Fruit fly (Drosophila melanogaster) whole organism, prepupa: ENCODE measurements around the gene Trc8.

Experiments used
- Blimp-1 ChIP-seq: fragments of 200-800 bp; sonication (Bioruptor generic); optimal IDR thresholded peaks from 3 replicates; lab custom pipeline; 2017; ENCODE audit warnings: missing biosample characterization, missing genetic modification characterization, mild to moderate bottlenecking, moderate library complexity, missing genetic modification reagents
- CG10631 ChIP-seq: fragments of 200-800 bp; sonication (Bioruptor generic); optimal IDR thresholded peaks from 2 replicates; lab custom pipeline; 2016; ENCODE audit warnings: missing biosample characterization, missing genetic modification characterization
- CG10669 ChIP-seq: fragments of 200-800 bp; sonication (Bioruptor generic); optimal IDR thresholded peaks from 3 replicates; lab custom pipeline; 2018; ENCODE audit warnings: missing biosample characterization, mild to moderate bottlenecking, missing genetic modification characterization, moderate library complexity
- CG11294 ChIP-seq: fragments of 200-800 bp; sonication (Bioruptor generic); IDR thresholded peaks from 2 replicates; pipeline ENCODE4 v1.3.6; 2022; ENCODE audit warnings: missing biosample characterization, missing genetic modification characterization
- CG11902 ChIP-seq: fragments of 200-800 bp; sonication (Bioruptor generic); optimal IDR thresholded peaks from 3 replicates; lab custom pipeline; 2016; ENCODE audit warnings: missing biosample characterization, missing genetic modification characterization
- CG1621 ChIP-seq: fragments of 200-800 bp; sonication (Bioruptor generic); optimal IDR thresholded peaks from 3 replicates; lab custom pipeline; 2018; ENCODE audit warnings: missing biosample characterization, mild to moderate bottlenecking, missing genetic modification characterization
- CG16779 ChIP-seq: fragments of 200-800 bp; sonication (Bioruptor generic); optimal IDR thresholded peaks from 3 replicates; lab custom pipeline; 2017; ENCODE audit warnings: missing biosample characterization, mild to moderate bottlenecking, missing genetic modification characterization
- CG3032 ChIP-seq: fragments of 200-800 bp; optimal IDR thresholded peaks from 2 replicates; lab custom pipeline; 2019; ENCODE audit warnings: missing biosample characterization, mild to moderate bottlenecking, missing genetic modification characterization, moderate library complexity
- CG34406 ChIP-seq: fragments of 200-800 bp; sonication (Bioruptor generic); optimal IDR thresholded peaks from 3 replicates; lab custom pipeline; 2016; ENCODE audit warnings: missing biosample characterization, missing genetic modification characterization
- CG3919 ChIP-seq: fragments of 200-800 bp; sonication (Bioruptor generic); optimal IDR thresholded peaks from 3 replicates; lab custom pipeline; 2016; ENCODE audit warnings: missing biosample characterization, missing genetic modification characterization
- CG4318 ChIP-seq: fragments of 200-800 bp; sonication (Bioruptor generic); optimal IDR thresholded peaks from 3 replicates; lab custom pipeline; 2017; ENCODE audit warnings: missing biosample characterization, mild to moderate bottlenecking, missing genetic modification characterization
- CG6163 ChIP-seq: fragments of 200-800 bp; sonication (Bioruptor generic); IDR thresholded peaks from 3 replicates; pipeline ENCODE4 v1.3.6; 2022; ENCODE audit warnings: missing biosample characterization, missing genetic modification characterization
- CG6276 ChIP-seq: fragments of 200-800 bp; sonication (Bioruptor generic); optimal IDR thresholded peaks from 2 replicates; lab custom pipeline; 2017; ENCODE audit warnings: missing biosample characterization, mild to moderate bottlenecking, missing genetic modification characterization
- CG6792 ChIP-seq: fragments of 200-800 bp; sonication (Bioruptor generic); optimal IDR thresholded peaks from 3 replicates; lab custom pipeline; 2016; ENCODE audit warnings: missing biosample characterization, missing genetic modification characterization
- CG6808 ChIP-seq: fragments of 200-800 bp; sonication (Bioruptor generic); optimal IDR thresholded peaks from 3 replicates; lab custom pipeline; 2017; ENCODE audit warnings: missing biosample characterization, missing genetic modification characterization, mild to moderate bottlenecking, moderate library complexity, missing genetic modification reagents
- CG7368 ChIP-seq: fragments of 200-800 bp; sonication (Bioruptor generic); optimal IDR thresholded peaks from 3 replicates; lab custom pipeline; 2016; ENCODE audit warnings: missing biosample characterization, missing genetic modification characterization
- CG8632 ChIP-seq: fragments of 200-800 bp; sonication (Bioruptor generic); optimal IDR thresholded peaks from 3 replicates; lab custom pipeline; 2016; ENCODE audit warnings: missing biosample characterization, missing genetic modification characterization
- CG9139 ChIP-seq: fragments of 200-800 bp; sonication (Bioruptor generic); optimal IDR thresholded peaks from 3 replicates; lab custom pipeline; 2017; ENCODE audit warnings: missing biosample characterization, mild to moderate bottlenecking, missing genetic modification characterization
- Eip75B ChIP-seq: fragments of 200-800 bp; sonication (Bioruptor generic); optimal IDR thresholded peaks from 3 replicates; lab custom pipeline; 2016; ENCODE audit warnings: missing biosample characterization, missing genetic modification characterization
- Eip78C ChIP-seq: fragments of 200-800 bp; sonication (Bioruptor generic); peaks from one replicate; lab custom pipeline; 2016; ENCODE audit warnings: missing biosample characterization, missing genetic modification characterization
- Eip93F ChIP-seq: fragments of 200-800 bp; sonication (Bioruptor generic); optimal IDR thresholded peaks from 2 replicates; lab custom pipeline; 2016; ENCODE audit warnings: missing biosample characterization, mild to moderate bottlenecking, missing genetic modification characterization
- Ets21C ChIP-seq: fragments of 200-800 bp; sonication (Bioruptor generic); optimal IDR thresholded peaks from 3 replicates; lab custom pipeline; 2016; ENCODE audit warnings: missing biosample characterization, missing genetic modification characterization
- Ets96B ChIP-seq: fragments of 200-800 bp; optimal IDR thresholded peaks from 2 replicates; lab custom pipeline; 2019; ENCODE audit warnings: missing biosample characterization, mild to moderate bottlenecking, missing genetic modification characterization, moderate library complexity
- Gug ChIP-seq: fragments of 200-800 bp; sonication (Bioruptor generic); IDR thresholded peaks from 2 replicates; pipeline ENCODE4 v1.3.6; 2022; ENCODE audit warnings: missing biosample characterization, missing genetic modification characterization
- Hr38 ChIP-seq: sonication (Bioruptor generic); optimal IDR thresholded peaks from 2 replicates; lab custom pipeline; 2016; ENCODE audit warnings: missing biosample characterization, missing genetic modification characterization
- Hr39 ChIP-seq: fragments of 200-800 bp; sonication (Bioruptor generic); optimal IDR thresholded peaks from 2 replicates; lab custom pipeline; 2016; ENCODE audit warnings: missing biosample characterization, missing genetic modification characterization
- Hr4 ChIP-seq: fragments of 200-800 bp; sonication (Bioruptor generic); optimal IDR thresholded peaks from 3 replicates; lab custom pipeline; 2016; ENCODE audit warnings: missing biosample characterization, missing genetic modification characterization
- Lpt ChIP-seq: fragments of 200-800 bp; sonication (Bioruptor generic); optimal IDR thresholded peaks from 3 replicates; lab custom pipeline; 2016; ENCODE audit warnings: missing biosample characterization, missing genetic modification characterization
- Met ChIP-seq: fragments of 200-800 bp; sonication (Bioruptor generic); optimal IDR thresholded peaks from 3 replicates; lab custom pipeline; 2016; ENCODE audit warnings: missing biosample characterization, missing genetic modification characterization
- Smox ChIP-seq: fragments of 200-800 bp; sonication (Bioruptor generic); optimal IDR thresholded peaks from 3 replicates; lab custom pipeline; 2016; ENCODE audit warnings: missing biosample characterization, missing genetic modification characterization
- Sox102F ChIP-seq: fragments of 200-800 bp; sonication (Bioruptor generic); optimal IDR thresholded peaks from 2 replicates; lab custom pipeline; 2016; ENCODE audit warnings: missing biosample characterization, mild to moderate bottlenecking, missing genetic modification characterization
- Sox15 ChIP-seq: fragments of 200-800 bp; sonication (Bioruptor generic); optimal IDR thresholded peaks from 3 replicates; lab custom pipeline; 2016; ENCODE audit warnings: missing biosample characterization, missing genetic modification characterization
- achi ChIP-seq: fragments of 200-800 bp; sonication (Bioruptor generic); optimal IDR thresholded peaks from 3 replicates; lab custom pipeline; 2016; ENCODE audit warnings: missing biosample characterization, missing genetic modification characterization
- cyc ChIP-seq: fragments of 200-800 bp; sonication (Bioruptor generic); optimal IDR thresholded peaks from 3 replicates; lab custom pipeline; 2016; ENCODE audit warnings: missing biosample characterization, missing genetic modification characterization
- dac ChIP-seq: fragments of 200-800 bp; sonication (Bioruptor generic); optimal IDR thresholded peaks from 2 replicates; lab custom pipeline; 2017; ENCODE audit warnings: missing biosample characterization, mild to moderate bottlenecking, missing genetic modification characterization
- dsx ChIP-seq: fragments of 200-800 bp; optimal IDR thresholded peaks from 3 replicates; lab custom pipeline; 2019; ENCODE audit warnings: missing biosample characterization, mild to moderate bottlenecking, missing genetic modification characterization, moderate library complexity; ENCODE audit not compliant: poor library complexity, severe bottlenecking
- esn ChIP-seq: fragments of 200-800 bp; sonication (Bioruptor generic); optimal IDR thresholded peaks from 2 replicates; lab custom pipeline; 2016; ENCODE audit warnings: missing biosample characterization, mild to moderate bottlenecking, missing genetic modification characterization, moderate library complexity
- fd59A ChIP-seq: fragments of 200-800 bp; sonication (Bioruptor generic); optimal IDR thresholded peaks from 2 replicates; lab custom pipeline; 2017; ENCODE audit warnings: missing biosample characterization, mild to moderate bottlenecking, missing genetic modification characterization, missing genetic modification reagents
- fd85E ChIP-seq: fragments of 200-800 bp; sonication (Bioruptor generic); optimal IDR thresholded peaks from 3 replicates; lab custom pipeline; 2016; ENCODE audit warnings: missing biosample characterization, missing genetic modification characterization
- fkh ChIP-seq: fragments of 200-800 bp; sonication (Bioruptor generic); optimal IDR thresholded peaks from 3 replicates; lab custom pipeline; 2017; ENCODE audit warnings: missing biosample characterization, mild to moderate bottlenecking, missing genetic modification characterization, moderate library complexity
- lz ChIP-seq: fragments of 200-800 bp; sonication (Bioruptor generic); optimal IDR thresholded peaks from 3 replicates; lab custom pipeline; 2016; ENCODE audit warnings: missing biosample characterization, missing genetic modification characterization
- net ChIP-seq: fragments of 200-800 bp; sonication (Bioruptor generic); optimal IDR thresholded peaks from 3 replicates; lab custom pipeline; 2016; ENCODE audit warnings: missing biosample characterization, missing genetic modification characterization
- pdm3 ChIP-seq: fragments of 200-800 bp; sonication (Bioruptor generic); optimal IDR thresholded peaks from 3 replicates; lab custom pipeline; 2016; ENCODE audit warnings: missing biosample characterization, missing genetic modification characterization
- salr ChIP-seq, 2 experiments: fragments of 200-800 bp; sonication (Bioruptor generic); optimal IDR thresholded peaks; 3 replicates each; lab custom pipeline; 2016 to 2018; ENCODE audit warnings: missing biosample characterization in 2 of 2, missing genetic modification characterization in 2 of 2, mild to moderate bottlenecking in 1 of 2
- ss ChIP-seq, 2 experiments: fragments of 200-800 bp; sonication (Bioruptor generic); optimal IDR thresholded peaks; 2 replicates in 1 of 2; 3 replicates in 1 of 2; lab custom pipeline; 2017 to 2018; ENCODE audit warnings: mild to moderate bottlenecking in 2 of 2, missing biosample characterization in 2 of 2, missing genetic modification characterization in 2 of 2, moderate library complexity in 1 of 2
- vri ChIP-seq: fragments of 200-800 bp; sonication (Bioruptor generic); optimal IDR thresholded peaks from 3 replicates; lab custom pipeline; 2016; ENCODE audit warnings: missing biosample characterization, mild to moderate bottlenecking, missing genetic modification characterization

The Trc8 gene

dm6 chr3R:29522164-29522563 lies 18.6 kb upstream of the Trc8 start (continued):
- TF ChIP-seq Gug (peak; percentile 61), Lpt (GFP tag; lab: Kevin White, UChicago) (peak; percentile 7), Ets21C (GFP tag; lab: Kevin White, UChicago) (peak; percentile 35), CG4318 (GFP tag; lab: Kevin White, UChicago) (no peak), CG34406 (GFP tag; lab: Kevin White, UChicago) (peak; percentile 26), dac (GFP tag; lab: Kevin White, UChicago) (no peak), CG9139 (no peak), CG6808 (GFP tag; lab: Kevin White, UChicago) (peak; percentile 73), CG7368 (GFP tag; lab: Kevin White, UChicago) (peak; percentile 36), fd59A (GFP tag; lab: Kevin White, UChicago) (peak; percentile 55), Hr4 (GFP tag; lab: Kevin White, UChicago) (peak; percentile 37), CG3032 (tag; lab: Kevin White, UChicago) (peak; percentile 74), CG8632 (GFP tag; lab: Kevin White, UChicago) (peak; percentile 26), achi (GFP tag; lab: Kevin White, UChicago) (peak; percentile 64), Smox (GFP tag; lab: Kevin White, UChicago) (peak; percentile 19), CG10631 (GFP tag; lab: Kevin White, UChicago) (peak; percentile 57), CG10669 (GFP tag; lab: Kevin White, UChicago) (peak; percentile 75), CG6163 (GFP tag; lab: Robert Waterston, UW) (peak; percentile 68; the same call in 2 of the 3 replicates), CG11294 (GFP tag; lab: Robert Waterston, UW) (no peak), CG1621 (tag; lab: Kevin White, UChicago) (peak; percentile 37), Hr39 (GFP tag; lab: Kevin White, UChicago) (peak; percentile 22), Hr38 (no peak), Eip75B (GFP tag; lab: Kevin White, UChicago) (peak; percentile 44), CG16779 (tag; lab: Kevin White, UChicago) (no peak), net (peak; percentile 8), ss (GFP tag; optimal IDR thresholded peaks at IDR 0.05; lab: Kevin White, UChicago) (peak in 1 of 2 experiments; percentile 55), esn (peak; percentile 47), lz (GFP tag; lab: Kevin White, UChicago) (peak; percentile 29), pdm3 (peak; percentile 35), salr (GFP tag; optimal IDR thresholded peaks at IDR 0.05; lab: Kevin White, UChicago) (peak; percentile 5 to 27), CG3919 (peak; percentile 69)

dm6 chr3R:29520215-29520614 lies 16.6 kb upstream of the Trc8 start:
- TF ChIP-seq Eip78C, result peak; percentile 36
- no peak for TF ChIP-seq Smox (GFP tag; lab: Kevin White, UChicago)
- TF ChIP-seq CG6276 (GFP tag; lab: Kevin White, UChicago), result no peak
- no peak for TF ChIP-seq Eip93F (GFP tag; lab: Kevin White, UChicago)

- TF ChIP-seq vri (GFP tag; lab: Kevin White, UChicago) (peak; percentile 22), CG6808 (GFP tag; lab: Kevin White, UChicago) (peak; percentile 81), CG11902 (GFP tag; lab: Kevin White, UChicago) (peak; percentile 67), Met (GFP tag; lab: Kevin White, UChicago) (peak; percentile 59), Gug (peak; percentile 43; the same call in 1 of the 2 replicates), CG10631 (GFP tag; lab: Kevin White, UChicago) (peak; percentile 69), Blimp-1 (GFP tag; lab: Kevin White, UChicago) (peak; percentile 29), Eip78C (peak; percentile 93), Ets21C (GFP tag; lab: Kevin White, UChicago) (peak; percentile 4), Eip75B (GFP tag; lab: Kevin White, UChicago) (peak; percentile 40), net (peak; percentile 68), Hr4 (GFP tag; lab: Kevin White, UChicago) (peak; percentile 41), dsx (GFP tag; lab: Kevin White, UChicago) (peak; percentile 83), fd85E (no peak), dac (GFP tag; lab: Kevin White, UChicago) (no peak), CG4318 (GFP tag; lab: Kevin White, UChicago) (peak; percentile 34), ss (GFP tag; optimal IDR thresholded peaks at IDR 0.05; lab: Kevin White, UChicago) (peak; percentile 70 to 86), fkh (GFP tag; lab: Kevin White, UChicago) (no peak), CG6792 (peak; percentile 76), CG7368 (GFP tag; lab: Kevin White, UChicago) (peak; percentile 65), Lpt (GFP tag; lab: Kevin White, UChicago) (peak; percentile 60), Sox102F (GFP tag; lab: Kevin White, UChicago) (peak; percentile 63), salr (GFP tag; optimal IDR thresholded peaks at IDR 0.05; lab: Kevin White, UChicago) (peak; percentile 31 to 63), Ets96B (tag; lab: Kevin White, UChicago) (peak; percentile 79), cyc (GFP tag; lab: Kevin White, UChicago) (peak; percentile 57), Sox15 (GFP tag; lab: Kevin White, UChicago) (peak; percentile 41)
Observed at dm6 chr3R:29519332-29519731, 15.7 kb upstream of the Trc8 start.
